Worm (Caenorhabditis elegans) whole organism, L1 larva: ENCODE measurements around the gene ZK1248.20.

Source experiments
- aha-1 ChIP-seq: fragments of 150-350 bp; optimal IDR thresholded peaks from 2 replicates; lab custom pipeline; 2014; ENCODE audit warnings: missing biosample characterization, missing genetic modification characterization
- ama-1 ChIP-seq: fragments of 150-350 bp; optimal IDR thresholded peaks from 2 replicates; lab custom pipeline; 2014

DNA sequence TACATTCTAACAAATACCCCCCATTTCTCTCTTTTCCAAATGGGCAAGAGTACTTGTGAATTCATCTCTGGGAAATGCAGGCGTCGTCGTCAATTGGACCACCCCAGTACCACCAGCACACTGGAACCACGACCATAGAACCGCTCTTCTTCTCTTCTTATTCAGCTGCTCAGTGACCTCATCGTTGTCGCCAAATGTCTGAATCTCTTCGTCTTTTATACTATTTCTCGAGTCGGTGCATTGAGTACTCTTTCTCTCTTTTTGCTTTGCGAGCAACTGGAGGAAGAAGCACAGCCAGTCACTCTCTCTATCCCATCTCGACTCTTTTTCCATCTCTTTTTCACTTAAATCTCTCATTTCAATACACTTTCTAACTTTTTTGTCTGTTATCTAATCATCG, 36.6 kb upstream of the ZK1248.20 start:
- no peak for TF ChIP-seq ama-1 (lab: Kevin White, UChicago)
- TF ChIP-seq aha-1 (tag; lab: Kevin White, UChicago): no peak
